Worm (Caenorhabditis elegans): ENCODE measurements around the gene set-30.
A peak's percentile ranks its signal among the peaks of the same experiment; 100 is the strongest.

Gene set-30

DNA sequence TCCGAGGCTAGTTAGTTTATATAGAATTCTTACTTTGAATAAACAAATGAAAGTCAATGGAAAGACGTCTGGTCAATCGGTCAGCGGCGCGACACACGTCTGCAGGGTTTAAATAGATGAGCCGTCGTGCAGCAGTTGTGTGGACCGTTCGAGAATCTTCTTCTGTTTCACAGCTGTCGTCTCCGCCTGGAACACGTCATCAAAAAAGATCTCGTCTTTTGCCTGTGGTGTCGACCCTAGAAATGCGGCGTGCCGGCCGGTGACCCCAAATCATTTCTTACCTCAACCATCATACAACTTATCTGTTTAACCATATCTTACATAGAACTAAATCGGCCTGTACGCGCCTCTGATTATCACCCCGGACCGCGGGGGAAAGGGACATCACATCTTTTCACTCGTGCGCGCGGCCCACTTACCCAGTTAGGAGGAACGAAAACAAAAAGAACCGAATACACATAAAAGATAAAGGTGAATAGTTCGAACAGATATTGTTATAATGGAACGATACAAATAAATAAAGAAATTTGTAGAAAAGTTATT is 27.0 kb upstream of the set-30 start:
- TF ChIP-seq madf-6 (GFP tag; IDR thresholded peaks at IDR 0.05) = 0 out of 2 replicates have a peak, but pooled peaks have one; percentile 6
- 0 out of 2 replicates have a peak, but pooled peaks have one; percentile 21 for TF ChIP-seq zfh-2 (GFP tag; conservative IDR thresholded peaks at IDR 0.05)
- TF ChIP-seq F57A8.1 (GFP tag; optimal IDR thresholded peaks at IDR 0.05) = no peak
- TF ChIP-seq ekl-4 (GFP tag; IDR thresholded peaks at IDR 0.05) = no peak
- TF ChIP-seq Y95B8A.8 (GFP tag; IDR thresholded peaks at IDR 0.05) = no peak
- peak; percentile 67; the same call in 1 of the 2 replicates for TF ChIP-seq hsf-1 (GFP tag; IDR thresholded peaks at IDR 0.05)

- TF ChIP-seq nhr-80 (tag; optimal IDR thresholded peaks at IDR 0.05) (peak; percentile 84), T26A5.8 (tag; optimal IDR thresholded peaks at IDR 0.05) (no peak), snpc-4 (GFP tag; optimal IDR thresholded peaks at IDR 0.05) (no peak), snpc-4 (tag; optimal IDR thresholded peaks at IDR 0.05) (no peak), let-607 (tag; optimal IDR thresholded peaks at IDR 0.05) (peak; percentile 90), unc-62 (GFP tag; optimal IDR thresholded peaks at IDR 0.05) (peak; percentile 41)
These were observed 24.6 kb upstream of the set-30 start for ce11 chrX:4974486-4974885.

ce11 chrX:4976530-4976929 is 22.5 kb upstream of the set-30 start, which contains the start of gene lfi-1:
Gene lfi-1 (plus strand): TSS chrX:4976830.
- TF ChIP-seq athp-1 (tag; optimal IDR thresholded peaks at IDR 0.05) (no peak), akir-1 (GFP tag; optimal IDR thresholded peaks at IDR 0.05) (no peak), ceh-58 (GFP tag; IDR thresholded peaks at IDR 0.05) (no peak), B0336.3 (GFP tag; IDR thresholded peaks at IDR 0.05) (no peak), madf-8 (GFP tag; conservative IDR thresholded peaks at IDR 0.05) (no peak), lsl-1 (GFP tag; optimal IDR thresholded peaks at IDR 0.05) (no peak), atf-7 (tag; optimal IDR thresholded peaks at IDR 0.05) (no peak), hrde-1 (tag; optimal IDR thresholded peaks at IDR 0.05; ENCODE audit: borderline replicate concordance) (no peak), rec-8 (tag; optimal IDR thresholded peaks at IDR 0.05) (no peak), chd-7 (tag; optimal IDR thresholded peaks at IDR 0.05) (no peak), bed-1 (GFP tag; IDR thresholded peaks at IDR 0.05) (no peak), lin-35 (GFP tag; optimal IDR thresholded peaks at IDR 0.05) (no peak), xnd-1 (tag; optimal IDR thresholded peaks at IDR 0.05) (no peak), rcor-1 (GFP tag; IDR thresholded peaks at IDR 0.05) (no peak), sptf-2 (GFP tag; optimal IDR thresholded peaks at IDR 0.05) (no peak), unc-62 (GFP tag; optimal IDR thresholded peaks at IDR 0.05) (no peak)

DNA sequence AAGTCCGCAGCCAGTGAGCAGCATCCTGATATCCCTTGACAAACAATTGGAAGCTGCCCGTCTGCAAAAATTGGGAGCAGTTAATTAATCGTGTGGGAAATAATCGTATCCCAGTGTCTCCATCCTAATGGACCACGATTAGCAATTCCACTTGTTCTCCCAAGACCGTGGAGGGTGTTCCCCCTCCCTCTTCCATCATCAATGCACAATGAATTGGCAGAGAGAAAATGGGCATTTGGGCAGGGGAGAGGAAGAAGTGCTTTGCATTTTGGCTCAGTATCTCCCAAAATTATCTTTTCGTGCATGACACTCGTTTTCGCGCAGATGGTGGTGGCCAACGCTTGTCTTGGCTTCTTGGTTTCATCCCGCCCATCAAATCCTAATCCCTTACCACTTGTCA is 21.0 kb upstream of the set-30 start:
- TF ChIP-seq Y53G8AR.9 (GFP tag; conservative IDR thresholded peaks at IDR 0.05) (no peak), F23B12.7 (tag; optimal IDR thresholded peaks at IDR 0.05; ENCODE audit: insufficient read depth) (no peak), lin-26 (GFP tag; IDR thresholded peaks at IDR 0.05) (no peak), aptf-2 (GFP tag; conservative IDR thresholded peaks at IDR 0.05) (no peak), let-526 (GFP tag; IDR thresholded peaks at IDR 0.05) (no peak), madf-3 (GFP tag; IDR thresholded peaks at IDR 0.05) (no peak), nhr-27 (tag; optimal IDR thresholded peaks at IDR 0.05) (no peak), repo-1 (tag; optimal IDR thresholded peaks at IDR 0.05) (no peak), die-1 (tag; optimal IDR thresholded peaks at IDR 0.05) (no peak)

All from whole organism, young adult.